ENCODE assay signal across 1 fruit fly cellular context in the genomic region with DNA sequence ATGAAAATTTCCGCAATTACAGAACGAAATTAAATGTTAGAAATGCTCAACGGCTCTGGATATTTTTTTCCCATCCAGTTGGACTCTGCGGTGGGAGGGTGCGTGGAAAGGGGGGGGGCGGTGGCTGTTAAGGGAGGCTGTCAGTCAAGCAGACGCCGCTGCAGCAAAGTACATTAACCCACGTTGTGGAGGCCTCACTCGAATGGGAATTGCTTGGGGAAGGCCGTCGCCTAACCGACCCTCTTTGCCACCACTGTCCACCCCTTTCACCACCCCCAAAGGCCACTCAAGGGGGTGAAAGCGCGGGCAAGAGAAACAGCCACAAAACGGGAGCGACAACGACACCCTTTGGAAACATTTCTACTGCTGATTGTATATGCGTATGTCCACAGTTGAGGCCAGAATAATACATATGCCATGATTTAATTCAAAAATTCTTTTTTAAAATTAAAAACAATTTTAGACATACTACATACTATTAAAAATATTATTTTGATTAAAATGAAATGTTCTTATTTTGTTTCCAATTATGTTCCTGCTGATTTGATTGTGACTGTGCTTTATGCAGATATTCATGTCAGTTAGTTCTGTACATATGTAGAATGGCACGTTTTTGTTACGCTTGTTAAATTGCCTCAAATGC.
TF ChIP-seq lines count a peak whose summit lies in the region.

No protein-coding gene starts in this region.

TF ChIP-seq in whole organism, embryonic, 481 proteins besides CTCF, POLR2A, EP300 and RAD21 (continued from another document):
- peak in 1 of 2 experiments; percentile 41 for TF ChIP-seq eve (GFP tag; optimal IDR thresholded peaks at IDR 0.05; lab: Kevin White, UChicago)
- peak; percentile 25 for TF ChIP-seq tio (GFP tag; optimal IDR thresholded peaks at IDR 0.05; lab: Kevin White, UChicago)
- peak; percentile 17 for TF ChIP-seq scrt (GFP tag; optimal IDR thresholded peaks at IDR 0.05; lab: Kevin White, UChicago)
- TF ChIP-seq esg (GFP tag; conservative IDR thresholded peaks at IDR 0.05; lab: Robert Waterston, UW), result peak; percentile 45
- TF ChIP-seq CG7963 (GFP tag; IDR thresholded peaks at IDR 0.05; lab: Robert Waterston, UW; ENCODE audit: partially characterized antibody), result no peak
- no peak for TF ChIP-seq CG9797 (GFP tag; optimal IDR thresholded peaks at IDR 0.05; lab: Kevin White, UChicago)
- TF ChIP-seq CG9437 (GFP tag; optimal IDR thresholded peaks at IDR 0.05; lab: Kevin White, UChicago), result peak; percentile 50
- no peak for TF ChIP-seq CG10959 (GFP tag; IDR thresholded peaks at IDR 0.05; lab: Robert Waterston, UW)
- TF ChIP-seq dmrt99B (tag; optimal IDR thresholded peaks at IDR 0.05; lab: Kevin White, UChicago), result peak; percentile 75
- TF ChIP-seq Hr3 (GFP tag; optimal IDR thresholded peaks at IDR 0.05; lab: Kevin White, UChicago), result peak; percentile 48
- TF ChIP-seq CG8290 (GFP tag; optimal IDR thresholded peaks at IDR 0.05; lab: Kevin White, UChicago), result no peak
- no peak for TF ChIP-seq CG8290 (tag; optimal IDR thresholded peaks at IDR 0.05; lab: Kevin White, UChicago)
- TF ChIP-seq chm (GFP tag; IDR thresholded peaks at IDR 0.05; lab: Robert Waterston, UW), result no peak
- TF ChIP-seq CG11085 (GFP tag; IDR thresholded peaks at IDR 0.05; lab: Robert Waterston, UW), result no peak
- no peak for TF ChIP-seq CG15696 (tag; optimal IDR thresholded peaks at IDR 0.05; lab: Kevin White, UChicago)
- no peak for TF ChIP-seq zen (tag; optimal IDR thresholded peaks at IDR 0.05; lab: Kevin White, UChicago)
- TF ChIP-seq Dbx (GFP tag; IDR thresholded peaks at IDR 0.05; lab: Robert Waterston, UW), result 0 out of 3 replicates have a peak, but pooled peaks have one; percentile 36
- TF ChIP-seq CG4707 (GFP tag; optimal IDR thresholded peaks at IDR 0.05; lab: Kevin White, UChicago), result peak; percentile 30
- peak; percentile 23; the same call in 1 of the 3 replicates for TF ChIP-seq Mrtf (GFP tag; IDR thresholded peaks at IDR 0.05; lab: Robert Waterston, UW)
- TF ChIP-seq bsh (GFP tag; optimal IDR thresholded peaks at IDR 0.05; lab: Kevin White, UChicago), result peak in 1 of 2 experiments; percentile 85
- peak; percentile 66 for TF ChIP-seq nmo (GFP tag; optimal IDR thresholded peaks at IDR 0.05; lab: Kevin White, UChicago)
- peak; percentile 34 for TF ChIP-seq salm (tag; optimal IDR thresholded peaks at IDR 0.05; lab: Kevin White, UChicago)
- TF ChIP-seq Chrac-16 (GFP tag; optimal IDR thresholded peaks at IDR 0.05; lab: Kevin White, UChicago), result peak; percentile 22
- peak; percentile 50 for TF ChIP-seq CG30403 (GFP tag; optimal IDR thresholded peaks at IDR 0.05; lab: Kevin White, UChicago)
- no peak for TF ChIP-seq fru (optimal IDR thresholded peaks at IDR 0.05; lab: Kevin White, UChicago)
- peak; percentile 71 for TF ChIP-seq CG15269 (tag; optimal IDR thresholded peaks at IDR 0.05; lab: Kevin White, UChicago)
- peak; percentile 58 for TF ChIP-seq abd-A (tag; optimal IDR thresholded peaks at IDR 0.05; lab: Kevin White, UChicago)
- TF ChIP-seq CG15073 (GFP tag; optimal IDR thresholded peaks at IDR 0.05; lab: Kevin White, UChicago), result peak; percentile 4
- TF ChIP-seq CG12769 (tag; optimal IDR thresholded peaks at IDR 0.05; lab: Kevin White, UChicago), result peak; percentile 42
- TF ChIP-seq CG11093 (GFP tag; IDR thresholded peaks at IDR 0.05; lab: Robert Waterston, UW), result no peak
- TF ChIP-seq CG12219 (GFP tag; optimal IDR thresholded peaks at IDR 0.05; lab: Kevin White, UChicago), result peak; percentile 39
- TF ChIP-seq Tbp (GFP tag; optimal IDR thresholded peaks at IDR 0.05; lab: Kevin White, UChicago), result no peak
- no peak for TF ChIP-seq zfh2 (GFP tag; optimal IDR thresholded peaks at IDR 0.05; lab: Kevin White, UChicago)
- TF ChIP-seq CG7271 (tag; optimal IDR thresholded peaks at IDR 0.05; lab: Kevin White, UChicago), result no peak
- 0 out of 2 replicates have a peak, but pooled peaks have one; percentile 11 for TF ChIP-seq onecut (GFP tag; IDR thresholded peaks at IDR 0.05; lab: Robert Waterston, UW)
- TF ChIP-seq Bteb2 (GFP tag; optimal IDR thresholded peaks at IDR 0.05; lab: Kevin White, UChicago), result no peak
- peak; percentile 81 for TF ChIP-seq CG2712 (tag; optimal IDR thresholded peaks at IDR 0.05; lab: Kevin White, UChicago)
- TF ChIP-seq Oli (tag; optimal IDR thresholded peaks at IDR 0.05; lab: Kevin White, UChicago), result peak; percentile 59
- TF ChIP-seq kah (GFP tag; optimal IDR thresholded peaks at IDR 0.05; lab: Kevin White, UChicago), result no peak
- no peak for TF ChIP-seq nerfin-2 (GFP tag; IDR thresholded peaks at IDR 0.05; lab: Robert Waterston, UW; ENCODE audit: partially characterized antibody)
- TF ChIP-seq run (tag; optimal IDR thresholded peaks at IDR 0.05; lab: Kevin White, UChicago), result peak; percentile 35
- 0 out of 3 replicates have a peak, but pooled peaks have one; percentile 44 for TF ChIP-seq CG2889 (GFP tag; IDR thresholded peaks at IDR 0.05; lab: Robert Waterston, UW)
- TF ChIP-seq CG13123 (GFP tag; optimal IDR thresholded peaks at IDR 0.05; lab: Kevin White, UChicago), result no peak
- TF ChIP-seq CG13894 (tag; optimal IDR thresholded peaks at IDR 0.05; lab: Kevin White, UChicago), result peak; percentile 53
- peak in 1 of 2 experiments; percentile 53 for TF ChIP-seq Eip74EF (GFP tag; optimal IDR thresholded peaks at IDR 0.05; lab: Kevin White, UChicago)
- no peak for TF ChIP-seq C15 (GFP tag; IDR thresholded peaks at IDR 0.05; lab: Robert Waterston, UW)
- TF ChIP-seq maf-S (GFP tag; optimal IDR thresholded peaks at IDR 0.05; lab: Kevin White, UChicago), result no peak
- peak; percentile 68 for TF ChIP-seq CG17359 (tag; optimal IDR thresholded peaks at IDR 0.05; lab: Kevin White, UChicago)
- peak; percentile 41 for TF ChIP-seq CG13296 (GFP tag; optimal IDR thresholded peaks at IDR 0.05; lab: Kevin White, UChicago)
- no peak for TF ChIP-seq gt (GFP tag; IDR thresholded peaks at IDR 0.05; lab: Robert Waterston, UW)
- TF ChIP-seq Lhr (GFP tag; optimal IDR thresholded peaks at IDR 0.05; lab: Kevin White, UChicago), result peak; percentile 2
- TF ChIP-seq tna (GFP tag; IDR thresholded peaks at IDR 0.05; lab: Robert Waterston, UW; ENCODE audit: partially characterized antibody), result no peak
- TF ChIP-seq CG13424 (tag; optimal IDR thresholded peaks at IDR 0.05; lab: Kevin White, UChicago), result peak; percentile 62
- TF ChIP-seq CG4404 (GFP tag; IDR thresholded peaks at IDR 0.05; lab: Robert Waterston, UW), result no peak
- peak; percentile 79 for TF ChIP-seq crol (GFP tag; IDR thresholded peaks at IDR 0.05; lab: Robert Waterston, UW)
- TF ChIP-seq Ssrp (tag; optimal IDR thresholded peaks at IDR 0.05; lab: Kevin White, UChicago), result peak; percentile 49
- 0 out of 3 replicates have a peak, but pooled peaks have one; percentile 40 for TF ChIP-seq ase (GFP tag; IDR thresholded peaks at IDR 0.05; lab: Robert Waterston, UW)
- TF ChIP-seq tgo (GFP tag; IDR thresholded peaks at IDR 0.05; lab: Robert Waterston, UW), result peak; percentile 69
- peak; percentile 42 for TF ChIP-seq CG3407 (GFP tag; optimal IDR thresholded peaks at IDR 0.05; lab: Kevin White, UChicago)
- TF ChIP-seq CG6254 (GFP tag; optimal IDR thresholded peaks at IDR 0.05; lab: Kevin White, UChicago), result peak; percentile 45
- TF ChIP-seq CG2202 (tag; optimal IDR thresholded peaks at IDR 0.05; lab: Kevin White, UChicago), result peak; percentile 34
- no peak for TF ChIP-seq rib (GFP tag; IDR thresholded peaks at IDR 0.05; lab: Robert Waterston, UW)
- peak; percentile 20 for TF ChIP-seq CG2116 (GFP tag; optimal IDR thresholded peaks at IDR 0.05; lab: Kevin White, UChicago)
- peak; percentile 75 for TF ChIP-seq Blimp-1 (GFP tag; optimal IDR thresholded peaks at IDR 0.05; lab: Kevin White, UChicago)
- no peak for TF ChIP-seq CG4854 (GFP tag; optimal IDR thresholded peaks at IDR 0.05; lab: Kevin White, UChicago)
- peak; percentile 59; the same call in 1 of the 3 replicates for TF ChIP-seq dysf (GFP tag; IDR thresholded peaks at IDR 0.05; lab: Robert Waterston, UW)
- no peak for TF ChIP-seq ERR (GFP tag; optimal IDR thresholded peaks at IDR 0.05; lab: Kevin White, UChicago)
- TF ChIP-seq mld (GFP tag; IDR thresholded peaks at IDR 0.05; lab: Robert Waterston, UW; ENCODE audit: partially characterized antibody), result no peak
- 0 out of 3 replicates have a peak, but pooled peaks have one; percentile 33 for TF ChIP-seq CG14050 (GFP tag; IDR thresholded peaks at IDR 0.05; lab: Robert Waterston, UW)
- peak; percentile 50 for TF ChIP-seq Hmr (GFP tag; optimal IDR thresholded peaks at IDR 0.05; lab: Kevin White, UChicago)
- peak; percentile 8 for TF ChIP-seq CG6813 (GFP tag; optimal IDR thresholded peaks at IDR 0.05; lab: Kevin White, UChicago)
- TF ChIP-seq Nf-YB (GFP tag; optimal IDR thresholded peaks at IDR 0.05; lab: Kevin White, UChicago), result peak; percentile 33
- TF ChIP-seq Ets65A (GFP tag; lab: Kevin White, UChicago), result no peak
- no peak for TF ChIP-seq en (GFP tag; optimal IDR thresholded peaks at IDR 0.05; lab: Kevin White, UChicago)
- no peak for TF ChIP-seq CG6654 (GFP tag; optimal IDR thresholded peaks at IDR 0.05; lab: Kevin White, UChicago)
- TF ChIP-seq CG32772 (GFP tag; IDR thresholded peaks at IDR 0.05; lab: Robert Waterston, UW), result peak; percentile 57
- no peak for TF ChIP-seq CG14014 (GFP tag; IDR thresholded peaks at IDR 0.05; lab: Robert Waterston, UW)
- TF ChIP-seq CG1529 (GFP tag; optimal IDR thresholded peaks at IDR 0.05; lab: Kevin White, UChicago), result peak; percentile 30
- no peak for TF ChIP-seq CG6791 (GFP tag; IDR thresholded peaks at IDR 0.05; lab: Robert Waterston, UW; ENCODE audit: partially characterized antibody)
- TF ChIP-seq Atf6 (GFP tag; IDR thresholded peaks at IDR 0.05; lab: Robert Waterston, UW), result peak; percentile 72
- no peak for TF ChIP-seq GATAe (GFP tag; conservative IDR thresholded peaks at IDR 0.05; lab: Robert Waterston, UW)
- no peak for TF ChIP-seq kni (GFP tag; optimal IDR thresholded peaks at IDR 0.05; lab: Kevin White, UChicago)
